Fruit fly (Drosophila melanogaster): ENCODE data around the gene CG13813.

CG13813 gene

DNA sequence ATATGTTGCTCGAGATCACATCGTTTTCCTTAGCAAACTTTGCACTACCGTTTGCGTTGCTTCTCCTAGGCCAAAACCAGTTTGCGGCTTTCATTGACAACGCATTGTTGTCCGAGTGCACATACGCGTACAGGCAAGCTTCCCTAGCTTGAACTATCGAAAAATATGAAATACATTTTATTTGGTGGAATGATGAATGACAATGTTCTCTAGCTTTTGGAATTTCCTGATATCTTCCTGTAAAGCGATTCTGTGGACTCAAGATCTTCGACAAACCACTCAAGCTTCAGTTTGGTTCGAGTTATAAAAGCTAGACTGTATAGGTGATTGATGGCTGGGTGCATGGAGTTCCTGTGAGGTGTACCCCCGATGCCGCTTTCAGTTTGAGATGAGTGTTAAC, 35.6 kb upstream of the CG13813 start (continued):
- peak; percentile 75 for TF ChIP-seq CG17359 (tag; optimal IDR thresholded peaks at IDR 0.05)
- TF ChIP-seq Poxn (GFP tag; IDR thresholded peaks at IDR 0.05), result no peak
- peak in 1 of 2 experiments; percentile 51 for TF ChIP-seq Eip74EF (GFP tag; optimal IDR thresholded peaks at IDR 0.05)
- TF ChIP-seq sob (GFP tag; IDR thresholded peaks at IDR 0.05), result peak; percentile 57; the same call in 1 of the 2 replicates
- TF ChIP-seq CrebB (tag; optimal IDR thresholded peaks at IDR 0.05), result no peak
- TF ChIP-seq ATbp (GFP tag; optimal IDR thresholded peaks at IDR 0.05), result peak; percentile 66
- peak; percentile 81 for TF ChIP-seq Xrp1 (GFP tag; IDR thresholded peaks at IDR 0.05)
- TF ChIP-seq Lpt (GFP tag; optimal IDR thresholded peaks at IDR 0.05), result no peak
- peak; percentile 39 for TF ChIP-seq tin (GFP tag; optimal IDR thresholded peaks at IDR 0.05)
- no peak for TF ChIP-seq Lim3 (GFP tag; IDR thresholded peaks at IDR 0.05)
- no peak for TF ChIP-seq CG13894 (tag; optimal IDR thresholded peaks at IDR 0.05)
- TF ChIP-seq sima (GFP tag; optimal IDR thresholded peaks at IDR 0.05), result no peak
- TF ChIP-seq ase (GFP tag; IDR thresholded peaks at IDR 0.05), result peak; percentile 76
- peak; percentile 19; the same call in 1 of the 2 replicates for TF ChIP-seq CG17612 (GFP tag; IDR thresholded peaks at IDR 0.05)
- no peak for TF ChIP-seq CG11085 (GFP tag; IDR thresholded peaks at IDR 0.05)
- peak; percentile 59 for TF ChIP-seq ssp (GFP tag; IDR thresholded peaks at IDR 0.05)
- TF ChIP-seq Xbp1 (GFP tag; optimal IDR thresholded peaks at IDR 0.05), result peak; percentile 66
- TF ChIP-seq slou (GFP tag; optimal IDR thresholded peaks at IDR 0.05), result no peak
- no peak for TF ChIP-seq Kr (GFP tag; optimal IDR thresholded peaks at IDR 0.05)
- TF ChIP-seq CG13123 (GFP tag; optimal IDR thresholded peaks at IDR 0.05), result no peak
- peak; percentile 59 for TF ChIP-seq Side (GFP tag; optimal IDR thresholded peaks at IDR 0.05)
- TF ChIP-seq Spps (tag; optimal IDR thresholded peaks at IDR 0.05), result peak; percentile 40
- peak; percentile 8 for TF ChIP-seq fd64A (GFP tag; optimal IDR thresholded peaks at IDR 0.05)
- TF ChIP-seq TFAM (GFP tag; optimal IDR thresholded peaks at IDR 0.05), result no peak
- TF ChIP-seq CG7357 (GFP tag; IDR thresholded peaks at IDR 0.05), result peak; percentile 56; the same call in 2 of the 3 replicates
- TF ChIP-seq CG13424 (tag; optimal IDR thresholded peaks at IDR 0.05), result peak; percentile 56
- TF ChIP-seq schlank (tag; optimal IDR thresholded peaks at IDR 0.05), result no peak
- peak; percentile 80 for TF ChIP-seq CG11504 (tag; optimal IDR thresholded peaks at IDR 0.05)
- TF ChIP-seq CG17328 (GFP tag; IDR thresholded peaks at IDR 0.05), result peak; percentile 48
- no peak for TF ChIP-seq HLH54F (GFP tag; optimal IDR thresholded peaks at IDR 0.05)
- TF ChIP-seq onecut (GFP tag; IDR thresholded peaks at IDR 0.05), result peak; percentile 26
- peak; percentile 26 for TF ChIP-seq CG12942 (GFP tag; optimal IDR thresholded peaks at IDR 0.05)
- peak; percentile 64; the same call in 2 of the 3 replicates for TF ChIP-seq CG34422 (GFP tag; IDR thresholded peaks at IDR 0.05)
- no peak for TF ChIP-seq odd (GFP tag; optimal IDR thresholded peaks at IDR 0.05)
- TF ChIP-seq CG31388 (GFP tag; optimal IDR thresholded peaks at IDR 0.05), result no peak
- TF ChIP-seq lilli (GFP tag; optimal IDR thresholded peaks at IDR 0.05), result peak; percentile 41
- TF ChIP-seq Neu2 (GFP tag; optimal IDR thresholded peaks at IDR 0.05; ENCODE audit: borderline replicate concordance), result no peak
- TF ChIP-seq CG12299 (tag; optimal IDR thresholded peaks at IDR 0.05), result no peak
- no peak for TF ChIP-seq D19B (GFP tag; optimal IDR thresholded peaks at IDR 0.05)
- no peak for TF ChIP-seq CG8281 (tag; optimal IDR thresholded peaks at IDR 0.05)
- TF ChIP-seq yki (optimal IDR thresholded peaks at IDR 0.05), result no peak
- peak; percentile 54 for TF ChIP-seq ems (GFP tag; optimal IDR thresholded peaks at IDR 0.05)
- peak; percentile 63; the same call in 1 of the 2 replicates for TF ChIP-seq lmd (GFP tag; IDR thresholded peaks at IDR 0.05)
- no peak for TF ChIP-seq twi (tag; optimal IDR thresholded peaks at IDR 0.05)
- TF ChIP-seq Adf1 (GFP tag; IDR thresholded peaks at IDR 0.05), result no peak
- peak; percentile 62 for TF ChIP-seq dmrt11E (tag; optimal IDR thresholded peaks at IDR 0.05)
- TF ChIP-seq CG9932 (GFP tag; IDR thresholded peaks at IDR 0.05), result no peak
- TF ChIP-seq CG14050 (GFP tag; IDR thresholded peaks at IDR 0.05), result peak; percentile 46; the same call in 1 of the 3 replicates
- no peak for TF ChIP-seq pan (optimal IDR thresholded peaks at IDR 0.05)
- peak in 1 of 2 experiments; percentile 81 for TF ChIP-seq pan (GFP tag; optimal IDR thresholded peaks at IDR 0.05 in 1 of 2, IDR thresholded peaks at IDR 0.05 in 1 of 2)
- TF ChIP-seq gro (GFP tag; optimal IDR thresholded peaks at IDR 0.05), result no peak
- TF ChIP-seq MBD-R2 (GFP tag; IDR thresholded peaks at IDR 0.05), result 0 out of 2 replicates have a peak, but pooled peaks have one; percentile 14
